Fruit fly (Drosophila melanogaster): ENCODE data around the gene CG14314.

CG14314 gene

DNA sequence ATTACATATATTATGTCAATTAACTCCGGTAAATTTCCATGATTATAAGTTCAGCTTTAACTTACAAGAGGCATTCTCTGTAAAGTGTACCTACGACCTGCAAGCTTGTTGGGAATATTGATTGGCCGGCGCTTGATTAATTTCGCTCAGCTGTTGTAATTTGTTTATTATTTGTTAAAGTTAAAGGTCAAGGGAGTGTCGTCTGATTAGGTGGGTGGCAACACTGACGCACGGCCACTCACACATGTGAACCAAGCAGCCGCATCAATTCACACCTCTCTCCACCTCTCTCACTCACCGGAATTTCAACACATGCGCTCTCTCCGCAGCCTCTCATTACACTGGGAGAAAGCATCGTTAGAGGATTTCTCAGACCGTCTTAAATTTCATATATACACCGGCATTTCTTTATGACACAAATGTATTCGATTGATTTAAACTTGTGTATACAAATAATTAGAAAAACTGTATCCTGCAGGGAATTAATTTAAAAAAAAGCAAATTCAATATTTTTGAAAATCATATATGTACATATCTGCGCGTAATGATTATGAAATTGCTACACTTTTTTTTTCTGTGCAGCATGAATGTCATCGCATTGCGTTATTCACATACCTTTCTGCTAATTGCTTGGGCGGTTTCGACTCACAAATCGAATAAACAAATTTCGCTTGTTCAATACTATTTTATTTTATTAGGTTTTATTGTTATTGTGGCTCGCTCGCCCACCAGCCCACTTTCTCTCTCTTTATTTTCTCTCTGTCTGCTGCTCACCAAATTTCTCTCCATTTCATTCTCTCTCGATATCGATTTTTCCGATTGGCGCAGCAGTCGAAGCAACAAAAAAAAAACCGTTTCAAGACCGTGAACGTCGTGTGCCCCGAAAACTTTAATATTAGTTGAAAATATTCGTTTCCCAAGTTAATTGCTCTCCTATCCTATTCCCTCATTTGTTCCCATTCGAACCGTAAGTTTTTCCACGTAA is 43.7 kb upstream of the CG14314 start (continued):
- TF ChIP-seq peb (GFP tag; IDR thresholded peaks at IDR 0.05) = peak; percentile 84
- no peak for TF ChIP-seq mld (GFP tag; IDR thresholded peaks at IDR 0.05; ENCODE audit: partially characterized antibody)
- TF ChIP-seq CG4360 (GFP tag; IDR thresholded peaks at IDR 0.05) = peak; percentile 16
- TF ChIP-seq CG17328 (GFP tag; IDR thresholded peaks at IDR 0.05) = peak; percentile 87
- TF ChIP-seq dm (GFP tag; optimal IDR thresholded peaks at IDR 0.05) = peak; percentile 69
- TF ChIP-seq sqz (GFP tag; optimal IDR thresholded peaks at IDR 0.05) = peak; percentile 81
- TF ChIP-seq CG7372 (GFP tag; IDR thresholded peaks at IDR 0.05) = peak; percentile 88
- TF ChIP-seq Dip3 (GFP tag; optimal IDR thresholded peaks at IDR 0.05) = peak; percentile 85
- TF ChIP-seq CG33213 (GFP tag; optimal IDR thresholded peaks at IDR 0.05) = peak; percentile 74
- peak in 1 of 2 experiments; percentile 52 for TF ChIP-seq tll (GFP tag; optimal IDR thresholded peaks at IDR 0.05)
- TF ChIP-seq CG34422 (GFP tag; IDR thresholded peaks at IDR 0.05) = peak; percentile 80
- peak; percentile 71 for TF ChIP-seq pnt (GFP tag; optimal IDR thresholded peaks at IDR 0.05)
- TF ChIP-seq croc (GFP tag; conservative IDR thresholded peaks at IDR 0.05) = peak; percentile 90
- TF ChIP-seq CG14050 (GFP tag; IDR thresholded peaks at IDR 0.05) = peak; percentile 81
- TF ChIP-seq GATAe (GFP tag; conservative IDR thresholded peaks at IDR 0.05) = peak; percentile 65
- peak; percentile 79 for TF ChIP-seq eyg (GFP tag; optimal IDR thresholded peaks at IDR 0.05)
- peak; percentile 57; the same call in 1 of the 2 replicates for TF ChIP-seq MBD-R2 (GFP tag; IDR thresholded peaks at IDR 0.05)
- TF ChIP-seq gro (GFP tag; optimal IDR thresholded peaks at IDR 0.05) = peak; percentile 73
- TF ChIP-seq mirr (GFP tag; optimal IDR thresholded peaks at IDR 0.05) = no peak
- peak; percentile 22 for TF ChIP-seq CG9797 (GFP tag; optimal IDR thresholded peaks at IDR 0.05)
- TF ChIP-seq CG14965 (GFP tag; optimal IDR thresholded peaks at IDR 0.05; ENCODE audit: borderline replicate concordance) = peak; percentile 70
- TF ChIP-seq jigr1 (GFP tag; IDR thresholded peaks at IDR 0.05) = peak; percentile 48; the same call in 2 of the 3 replicates
- peak; percentile 80 for TF ChIP-seq Mrtf (GFP tag; IDR thresholded peaks at IDR 0.05)
- TF ChIP-seq Kr (GFP tag; optimal IDR thresholded peaks at IDR 0.05) = peak; percentile 21
- peak; percentile 92 for TF ChIP-seq CG2875 (GFP tag; optimal IDR thresholded peaks at IDR 0.05)
- TF ChIP-seq CG18262 (tag; optimal IDR thresholded peaks at IDR 0.05) = peak; percentile 96
- TF ChIP-seq CG3838 (GFP tag; optimal IDR thresholded peaks at IDR 0.05) = peak; percentile 72
- TF ChIP-seq CG8089 (GFP tag; optimal IDR thresholded peaks at IDR 0.05) = peak; percentile 89
- peak; percentile 43 for TF ChIP-seq ash1 (GFP tag; optimal IDR thresholded peaks at IDR 0.05)
- no peak for TF ChIP-seq CkIIα-i1 (GFP tag; IDR thresholded peaks at IDR 0.05)
- no peak for TF ChIP-seq CG12769 (tag; optimal IDR thresholded peaks at IDR 0.05)
- peak; percentile 82 for TF ChIP-seq CG6654 (GFP tag; optimal IDR thresholded peaks at IDR 0.05)
- TF ChIP-seq CG13894 (tag; optimal IDR thresholded peaks at IDR 0.05) = peak; percentile 87
- no peak for TF ChIP-seq h (optimal IDR thresholded peaks at IDR 0.05)
- TF ChIP-seq Trl (optimal IDR thresholded peaks at IDR 0.05) = peak; percentile 76 to 77
- peak; percentile 74 for TF ChIP-seq Trl (GFP tag; optimal IDR thresholded peaks at IDR 0.05)
- TF ChIP-seq CrebB (tag; optimal IDR thresholded peaks at IDR 0.05) = peak; percentile 87
- peak; percentile 90 for TF ChIP-seq CG18764 (GFP tag; optimal IDR thresholded peaks at IDR 0.05)
- TF ChIP-seq CG3163 (GFP tag; optimal IDR thresholded peaks at IDR 0.05) = peak; percentile 75
- peak; percentile 92 for TF ChIP-seq tin (GFP tag; optimal IDR thresholded peaks at IDR 0.05)
- TF ChIP-seq C15 (GFP tag; IDR thresholded peaks at IDR 0.05) = peak; percentile 77; the same call in 2 of the 3 replicates
- no peak for TF ChIP-seq CG2129 (GFP tag; IDR thresholded peaks at IDR 0.05; ENCODE audit: partially characterized antibody)
- no peak for TF ChIP-seq bigmax (GFP tag; optimal IDR thresholded peaks at IDR 0.05)
- peak; percentile 94 for TF ChIP-seq Xbp1 (GFP tag; optimal IDR thresholded peaks at IDR 0.05)
- TF ChIP-seq Eip74EF (GFP tag; optimal IDR thresholded peaks at IDR 0.05) = peak in 1 of 2 experiments; percentile 96
- TF ChIP-seq sens (GFP tag) = peak; percentile 99
- TF ChIP-seq fd3F (GFP tag; optimal IDR thresholded peaks at IDR 0.05) = peak; percentile 88
- TF ChIP-seq CG3281 (GFP tag; optimal IDR thresholded peaks at IDR 0.05) = peak; percentile 94
- no peak for TF ChIP-seq Lim3 (GFP tag; IDR thresholded peaks at IDR 0.05)

Data from whole organism, embryonic.